Fruit fly (Drosophila melanogaster) whole organism, prepupa: Measurements from ENCODE around the gene Acbp2.
A peak's percentile ranks its signal among the peaks of the same experiment; 100 is the strongest.

ENCODE experiments used
- CG10631 ChIP-seq: fragments of 200-800 bp; sonication (Bioruptor generic); optimal IDR thresholded peaks from 2 replicates; lab custom pipeline; 2016; ENCODE audit warnings: missing biosample characterization, missing genetic modification characterization
- CG10669 ChIP-seq: fragments of 200-800 bp; sonication (Bioruptor generic); optimal IDR thresholded peaks from 3 replicates; lab custom pipeline; 2018; ENCODE audit warnings: missing biosample characterization, mild to moderate bottlenecking, missing genetic modification characterization, moderate library complexity
- CG11294 ChIP-seq: fragments of 200-800 bp; sonication (Bioruptor generic); IDR thresholded peaks from 2 replicates; pipeline ENCODE4 v1.3.6; 2022; ENCODE audit warnings: missing biosample characterization, missing genetic modification characterization
- CG11902 ChIP-seq: fragments of 200-800 bp; sonication (Bioruptor generic); optimal IDR thresholded peaks from 3 replicates; lab custom pipeline; 2016; ENCODE audit warnings: missing biosample characterization, missing genetic modification characterization
- CG1621 ChIP-seq: fragments of 200-800 bp; sonication (Bioruptor generic); optimal IDR thresholded peaks from 3 replicates; lab custom pipeline; 2018; ENCODE audit warnings: missing biosample characterization, mild to moderate bottlenecking, missing genetic modification characterization
- CG16779 ChIP-seq: fragments of 200-800 bp; sonication (Bioruptor generic); optimal IDR thresholded peaks from 3 replicates; lab custom pipeline; 2017; ENCODE audit warnings: missing biosample characterization, mild to moderate bottlenecking, missing genetic modification characterization
- CG3032 ChIP-seq: fragments of 200-800 bp; optimal IDR thresholded peaks from 2 replicates; lab custom pipeline; 2019; ENCODE audit warnings: missing biosample characterization, mild to moderate bottlenecking, missing genetic modification characterization, moderate library complexity
- CG31627 ChIP-seq: fragments of 200-800 bp; sonication (Bioruptor generic); optimal IDR thresholded peaks from 3 replicates; lab custom pipeline; 2016; ENCODE audit warnings: missing biosample characterization, missing genetic modification characterization
- CG32006 ChIP-seq: fragments of 200-800 bp; sonication (Bioruptor generic); optimal IDR thresholded peaks from 3 replicates; lab custom pipeline; 2017; ENCODE audit warnings: missing biosample characterization, mild to moderate bottlenecking, missing genetic modification characterization
- CG34406 ChIP-seq: fragments of 200-800 bp; sonication (Bioruptor generic); optimal IDR thresholded peaks from 3 replicates; lab custom pipeline; 2016; ENCODE audit warnings: missing biosample characterization, missing genetic modification characterization
- CG3919 ChIP-seq: fragments of 200-800 bp; sonication (Bioruptor generic); optimal IDR thresholded peaks from 3 replicates; lab custom pipeline; 2016; ENCODE audit warnings: missing biosample characterization, missing genetic modification characterization
- CG4318 ChIP-seq: fragments of 200-800 bp; sonication (Bioruptor generic); optimal IDR thresholded peaks from 3 replicates; lab custom pipeline; 2017; ENCODE audit warnings: missing biosample characterization, mild to moderate bottlenecking, missing genetic modification characterization
- CG6163 ChIP-seq: fragments of 200-800 bp; sonication (Bioruptor generic); IDR thresholded peaks from 3 replicates; pipeline ENCODE4 v1.3.6; 2022; ENCODE audit warnings: missing biosample characterization, missing genetic modification characterization
- CG6276 ChIP-seq: fragments of 200-800 bp; sonication (Bioruptor generic); optimal IDR thresholded peaks from 2 replicates; lab custom pipeline; 2017; ENCODE audit warnings: missing biosample characterization, mild to moderate bottlenecking, missing genetic modification characterization
- CG6792 ChIP-seq: fragments of 200-800 bp; sonication (Bioruptor generic); optimal IDR thresholded peaks from 3 replicates; lab custom pipeline; 2016; ENCODE audit warnings: missing biosample characterization, missing genetic modification characterization
- CG6808 ChIP-seq: fragments of 200-800 bp; sonication (Bioruptor generic); optimal IDR thresholded peaks from 3 replicates; lab custom pipeline; 2017; ENCODE audit warnings: missing biosample characterization, missing genetic modification characterization, mild to moderate bottlenecking, moderate library complexity, missing genetic modification reagents
- CG6854 ChIP-seq: fragments of 200-800 bp; sonication (Bioruptor generic); optimal IDR thresholded peaks from 2 replicates; lab custom pipeline; 2017; ENCODE audit warnings: missing biosample characterization, mild to moderate bottlenecking, missing genetic modification characterization
- CG7368 ChIP-seq: fragments of 200-800 bp; sonication (Bioruptor generic); optimal IDR thresholded peaks from 3 replicates; lab custom pipeline; 2016; ENCODE audit warnings: missing biosample characterization, missing genetic modification characterization
- CG8119 ChIP-seq: fragments of 200-800 bp; sonication (Bioruptor generic); IDR thresholded peaks from 3 replicates; pipeline ENCODE4 v1.3.6; 2022; ENCODE audit warnings: missing biosample characterization, missing genetic modification characterization
- CG8319 ChIP-seq: fragments of 200-800 bp; sonication (Bioruptor generic); optimal IDR thresholded peaks from 3 replicates; lab custom pipeline; 2016; ENCODE audit warnings: missing biosample characterization, missing genetic modification characterization
- CG8632 ChIP-seq: fragments of 200-800 bp; sonication (Bioruptor generic); optimal IDR thresholded peaks from 3 replicates; lab custom pipeline; 2016; ENCODE audit warnings: missing biosample characterization, missing genetic modification characterization
- CG9139 ChIP-seq: fragments of 200-800 bp; sonication (Bioruptor generic); optimal IDR thresholded peaks from 3 replicates; lab custom pipeline; 2017; ENCODE audit warnings: missing biosample characterization, mild to moderate bottlenecking, missing genetic modification characterization
- Eip75B ChIP-seq: fragments of 200-800 bp; sonication (Bioruptor generic); optimal IDR thresholded peaks from 3 replicates; lab custom pipeline; 2016; ENCODE audit warnings: missing biosample characterization, missing genetic modification characterization
- Eip93F ChIP-seq: fragments of 200-800 bp; sonication (Bioruptor generic); optimal IDR thresholded peaks from 2 replicates; lab custom pipeline; 2016; ENCODE audit warnings: missing biosample characterization, mild to moderate bottlenecking, missing genetic modification characterization
- Gug ChIP-seq: fragments of 200-800 bp; sonication (Bioruptor generic); IDR thresholded peaks from 2 replicates; pipeline ENCODE4 v1.3.6; 2022; ENCODE audit warnings: missing biosample characterization, missing genetic modification characterization
- Hr38 ChIP-seq: sonication (Bioruptor generic); optimal IDR thresholded peaks from 2 replicates; lab custom pipeline; 2016; ENCODE audit warnings: missing biosample characterization, missing genetic modification characterization
- Hr39 ChIP-seq: fragments of 200-800 bp; sonication (Bioruptor generic); optimal IDR thresholded peaks from 2 replicates; lab custom pipeline; 2016; ENCODE audit warnings: missing biosample characterization, missing genetic modification characterization
- Hr4 ChIP-seq: fragments of 200-800 bp; sonication (Bioruptor generic); optimal IDR thresholded peaks from 3 replicates; lab custom pipeline; 2016; ENCODE audit warnings: missing biosample characterization, missing genetic modification characterization
- Lpt ChIP-seq: fragments of 200-800 bp; sonication (Bioruptor generic); optimal IDR thresholded peaks from 3 replicates; lab custom pipeline; 2016; ENCODE audit warnings: missing biosample characterization, missing genetic modification characterization
- Met ChIP-seq: fragments of 200-800 bp; sonication (Bioruptor generic); optimal IDR thresholded peaks from 3 replicates; lab custom pipeline; 2016; ENCODE audit warnings: missing biosample characterization, missing genetic modification characterization
- OdsH ChIP-seq: fragments of 200-800 bp; sonication (Bioruptor generic); optimal IDR thresholded peaks from 3 replicates; lab custom pipeline; 2016; ENCODE audit warnings: missing biosample characterization, missing genetic modification characterization
- Smox ChIP-seq: fragments of 200-800 bp; sonication (Bioruptor generic); optimal IDR thresholded peaks from 3 replicates; lab custom pipeline; 2016; ENCODE audit warnings: missing biosample characterization, missing genetic modification characterization
- Sox102F ChIP-seq: fragments of 200-800 bp; sonication (Bioruptor generic); optimal IDR thresholded peaks from 2 replicates; lab custom pipeline; 2016; ENCODE audit warnings: missing biosample characterization, mild to moderate bottlenecking, missing genetic modification characterization
- Sox14 ChIP-seq: fragments of 200-800 bp; sonication (Bioruptor generic); optimal IDR thresholded peaks from 3 replicates; lab custom pipeline; 2016; ENCODE audit warnings: missing biosample characterization, missing genetic modification characterization
- achi ChIP-seq: fragments of 200-800 bp; sonication (Bioruptor generic); optimal IDR thresholded peaks from 3 replicates; lab custom pipeline; 2016; ENCODE audit warnings: missing biosample characterization, missing genetic modification characterization
- acj6 ChIP-seq: fragments of 200-800 bp; sonication (Bioruptor generic); optimal IDR thresholded peaks from 3 replicates; lab custom pipeline; 2016; ENCODE audit warnings: missing biosample characterization, missing genetic modification characterization
- cyc ChIP-seq: fragments of 200-800 bp; sonication (Bioruptor generic); optimal IDR thresholded peaks from 3 replicates; lab custom pipeline; 2016; ENCODE audit warnings: missing biosample characterization, missing genetic modification characterization
- dac ChIP-seq: fragments of 200-800 bp; sonication (Bioruptor generic); optimal IDR thresholded peaks from 2 replicates; lab custom pipeline; 2017; ENCODE audit warnings: missing biosample characterization, mild to moderate bottlenecking, missing genetic modification characterization
- dsx ChIP-seq: fragments of 200-800 bp; optimal IDR thresholded peaks from 3 replicates; lab custom pipeline; 2019; ENCODE audit warnings: missing biosample characterization, mild to moderate bottlenecking, missing genetic modification characterization, moderate library complexity; ENCODE audit not compliant: poor library complexity, severe bottlenecking
- eg ChIP-seq: fragments of 200-800 bp; sonication (Bioruptor generic); IDR thresholded peaks from 3 replicates; pipeline ENCODE4 v1.3.6; 2022; ENCODE audit warnings: missing biosample characterization, missing genetic modification characterization
- fd59A ChIP-seq: fragments of 200-800 bp; sonication (Bioruptor generic); optimal IDR thresholded peaks from 2 replicates; lab custom pipeline; 2017; ENCODE audit warnings: missing biosample characterization, mild to moderate bottlenecking, missing genetic modification characterization, missing genetic modification reagents
- fd85E ChIP-seq: fragments of 200-800 bp; sonication (Bioruptor generic); optimal IDR thresholded peaks from 3 replicates; lab custom pipeline; 2016; ENCODE audit warnings: missing biosample characterization, missing genetic modification characterization
- lz ChIP-seq: fragments of 200-800 bp; sonication (Bioruptor generic); optimal IDR thresholded peaks from 3 replicates; lab custom pipeline; 2016; ENCODE audit warnings: missing biosample characterization, missing genetic modification characterization
- net ChIP-seq: fragments of 200-800 bp; sonication (Bioruptor generic); optimal IDR thresholded peaks from 3 replicates; lab custom pipeline; 2016; ENCODE audit warnings: missing biosample characterization, missing genetic modification characterization
- pdm3 ChIP-seq: fragments of 200-800 bp; sonication (Bioruptor generic); optimal IDR thresholded peaks from 3 replicates; lab custom pipeline; 2016; ENCODE audit warnings: missing biosample characterization, missing genetic modification characterization
- salr ChIP-seq, 2 experiments: fragments of 200-800 bp; sonication (Bioruptor generic); optimal IDR thresholded peaks; 3 replicates each; lab custom pipeline; 2016 to 2018; ENCODE audit warnings: missing biosample characterization in 2 of 2, missing genetic modification characterization in 2 of 2, mild to moderate bottlenecking in 1 of 2
- spab ChIP-seq: fragments of 200-800 bp; sonication (Bioruptor generic); optimal IDR thresholded peaks from 2 replicates; lab custom pipeline; 2017; ENCODE audit warnings: missing biosample characterization, mild to moderate bottlenecking, missing genetic modification characterization, missing genetic modification reagents
- ss ChIP-seq, 2 experiments: fragments of 200-800 bp; sonication (Bioruptor generic); optimal IDR thresholded peaks; 2 replicates in 1 of 2; 3 replicates in 1 of 2; lab custom pipeline; 2017 to 2018; ENCODE audit warnings: mild to moderate bottlenecking in 2 of 2, missing biosample characterization in 2 of 2, missing genetic modification characterization in 2 of 2, moderate library complexity in 1 of 2
- vri ChIP-seq: fragments of 200-800 bp; sonication (Bioruptor generic); optimal IDR thresholded peaks from 3 replicates; lab custom pipeline; 2016; ENCODE audit warnings: missing biosample characterization, mild to moderate bottlenecking, missing genetic modification characterization

Acbp2 gene

DNA sequence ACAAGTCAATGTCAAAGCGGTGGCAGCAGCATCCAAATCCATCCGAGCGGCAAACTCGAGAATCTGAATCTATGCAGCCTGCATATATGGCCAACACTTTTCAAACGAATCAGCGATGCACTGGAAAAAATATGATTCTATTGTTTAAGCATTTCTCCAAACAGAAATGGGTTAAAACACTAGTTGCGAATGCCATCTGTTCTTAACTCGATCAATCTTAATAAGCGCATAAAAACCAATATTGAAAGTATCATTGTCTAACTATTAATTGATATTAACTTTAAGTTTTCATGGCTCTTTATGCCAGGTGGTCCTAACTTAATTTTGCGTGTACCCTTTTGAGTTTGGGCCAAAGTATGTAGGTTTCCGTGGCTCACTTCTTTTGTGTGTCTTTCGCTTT lies 26.0 kb upstream of the Acbp2 start (continued):
- TF ChIP-seq CG6854 (no peak), Eip93F (no peak), Hr4 (GFP tag; lab: Kevin White, UChicago) (peak; percentile 13), CG3032 (tag; lab: Kevin White, UChicago) (no peak), CG4318 (GFP tag; lab: Kevin White, UChicago) (no peak), CG34406 (no peak), CG8319 (GFP tag; lab: Kevin White, UChicago) (no peak), Sox102F (GFP tag; lab: Kevin White, UChicago) (no peak), CG9139 (GFP tag; lab: Kevin White, UChicago) (no peak), CG10631 (GFP tag; lab: Kevin White, UChicago) (no peak), Sox14 (no peak)
- TF ChIP-seq, all 60 proteins: peak for 4

DNA sequence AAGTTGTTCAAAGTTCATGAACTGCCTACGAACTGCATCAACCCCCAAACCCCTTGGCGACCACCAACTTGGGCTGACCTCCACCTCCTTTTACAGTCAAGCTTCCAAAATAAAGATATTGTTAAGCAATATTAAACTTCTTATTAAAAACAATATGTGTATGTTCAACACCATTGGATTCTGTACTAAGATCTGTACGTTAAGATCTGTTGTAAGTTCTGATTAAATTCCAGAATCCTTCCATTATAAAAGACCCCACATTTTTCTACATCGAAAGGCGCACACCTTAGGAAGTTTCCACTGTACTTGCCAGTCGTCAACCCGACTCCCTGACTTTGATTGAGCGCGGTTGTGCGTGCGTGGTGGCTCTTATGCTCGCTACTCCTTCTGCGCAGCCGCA lies 18.7 kb upstream of the Acbp2 start:
- peak; percentile 57 for TF ChIP-seq CG10669 (GFP tag; lab: Kevin White, UChicago)
- TF ChIP-seq Smox = peak; percentile 47
- TF ChIP-seq Hr38 (GFP tag; lab: Kevin White, UChicago) = no peak
- TF ChIP-seq CG9139 (GFP tag; lab: Kevin White, UChicago) = peak; percentile 13
- TF ChIP-seq CG32006 (GFP tag; lab: Kevin White, UChicago) = peak; percentile 37
- TF ChIP-seq Hr4 (GFP tag; lab: Kevin White, UChicago) = peak; percentile 16
- peak; percentile 53 for TF ChIP-seq CG3919 (GFP tag; lab: Kevin White, UChicago)
- peak; percentile 26 for TF ChIP-seq CG11902
- peak; percentile 59 for TF ChIP-seq spab (GFP tag; lab: Kevin White, UChicago)
- TF ChIP-seq CG34406 = peak; percentile 52
- TF ChIP-seq CG6854 = no peak
- TF ChIP-seq fd59A (GFP tag; lab: Kevin White, UChicago) = peak; percentile 55
- TF ChIP-seq CG4318 (GFP tag; lab: Kevin White, UChicago) = no peak
- TF ChIP-seq CG8119 (GFP tag; lab: Robert Waterston, UW) = no peak; the same call in 2 of the 3 replicates
- TF ChIP-seq Sox14 = peak; percentile 55
- TF ChIP-seq net = peak; percentile 9
- peak; percentile 75 for TF ChIP-seq Met
- TF ChIP-seq Eip75B = peak; percentile 62
- TF ChIP-seq salr (GFP tag; optimal IDR thresholded peaks at IDR 0.05; lab: Kevin White, UChicago) = no peak
- no peak for TF ChIP-seq CG11294 (GFP tag; lab: Robert Waterston, UW)
- peak; percentile 60 for TF ChIP-seq achi
- TF ChIP-seq CG8632 (GFP tag; lab: Kevin White, UChicago) = peak; percentile 40
- no peak for TF ChIP-seq CG6163
- TF ChIP-seq CG7368 (GFP tag; lab: Kevin White, UChicago) = peak; percentile 45
- no peak for TF ChIP-seq CG16779 (tag; lab: Kevin White, UChicago)
- peak; percentile 63 for TF ChIP-seq CG1621 (tag; lab: Kevin White, UChicago)
- TF ChIP-seq cyc = peak; percentile 41
- peak; percentile 71 for TF ChIP-seq CG6808 (GFP tag; lab: Kevin White, UChicago)
- TF ChIP-seq dsx (GFP tag; lab: Kevin White, UChicago) = peak; percentile 69
- TF ChIP-seq Lpt (GFP tag; lab: Kevin White, UChicago) = no peak
- peak; percentile 50 for TF ChIP-seq lz (GFP tag; lab: Kevin White, UChicago)
- no peak for TF ChIP-seq eg (GFP tag; lab: Robert Waterston, UW)
- peak; percentile 56 for TF ChIP-seq pdm3 (GFP tag; lab: Kevin White, UChicago)
- no peak for TF ChIP-seq fd85E (GFP tag; lab: Kevin White, UChicago)
- TF ChIP-seq CG31627 = peak; percentile 49
- no peak for TF ChIP-seq dac (GFP tag; lab: Kevin White, UChicago)
- peak; percentile 4 for TF ChIP-seq vri (GFP tag; lab: Kevin White, UChicago)
- TF ChIP-seq OdsH (GFP tag; lab: Kevin White, UChicago) = peak; percentile 17
- peak; percentile 56 for TF ChIP-seq Hr39 (GFP tag; lab: Kevin White, UChicago)
- no peak for TF ChIP-seq Gug (GFP tag; lab: Robert Waterston, UW)
- TF ChIP-seq CG6276 (GFP tag; lab: Kevin White, UChicago) = no peak
- peak; percentile 37 for TF ChIP-seq CG6792 (GFP tag; lab: Kevin White, UChicago)
- TF ChIP-seq Eip93F = no peak
- TF ChIP-seq acj6 (GFP tag; lab: Kevin White, UChicago) = peak; percentile 41
- peak; percentile 73 to 84 for TF ChIP-seq ss (GFP tag; optimal IDR thresholded peaks at IDR 0.05; lab: Kevin White, UChicago)
- TF ChIP-seq CG3032 (tag; lab: Kevin White, UChicago) = peak; percentile 64
- TF ChIP-seq Sox102F (GFP tag; lab: Kevin White, UChicago) = peak; percentile 63
- peak; percentile 12 for TF ChIP-seq CG8319 (GFP tag; lab: Kevin White, UChicago)
